Worm (Caenorhabditis elegans): ENCODE data around the gene acl-7.
A peak's percentile ranks its signal among the peaks of the same experiment; 100 is the strongest.

acl-7 gene

DNA sequence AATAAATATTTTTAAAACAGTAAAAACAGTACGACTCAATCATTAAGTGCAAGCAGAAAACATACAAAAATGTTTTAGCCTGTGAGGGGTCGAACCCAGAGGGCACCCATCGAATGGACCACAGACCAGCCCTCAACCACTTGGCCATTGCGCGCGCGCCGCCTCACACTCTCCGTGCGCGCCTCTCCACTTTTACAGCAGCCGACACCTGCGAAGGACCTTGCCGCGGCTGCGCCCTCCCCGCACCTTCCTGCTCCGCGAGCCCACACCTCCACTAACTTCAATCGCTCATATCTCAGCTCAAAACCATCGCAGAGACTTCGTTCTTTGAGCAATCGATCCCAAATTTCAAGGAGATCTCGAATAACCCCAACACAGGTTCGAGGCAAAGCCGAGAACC, 37.9 kb downstream of the acl-7 start (continued):
- TF ChIP-seq lin-15B (tag; optimal IDR thresholded peaks at IDR 0.05) (peak; percentile 59), nhr-71 (tag; optimal IDR thresholded peaks at IDR 0.05) (peak; percentile 86), snpc-4 (tag; optimal IDR thresholded peaks at IDR 0.05) (peak; percentile 97), nhr-90 (tag; optimal IDR thresholded peaks at IDR 0.05; ENCODE audit: poor library complexity) (peak; percentile 70), lin-13 (GFP tag; optimal IDR thresholded peaks at IDR 0.05) (peak; percentile 98), nhr-19 (GFP tag; conservative IDR thresholded peaks at IDR 0.05) (peak; percentile 86), efl-1 (optimal IDR thresholded peaks at IDR 0.05) (peak; percentile 29 to 56), efl-1 (GFP tag; optimal IDR thresholded peaks at IDR 0.05 in 1 of 2) (peak; percentile 29 to 95), isw-1 (GFP tag; IDR thresholded peaks at IDR 0.05) (peak; percentile 16; the same call in 1 of the 2 replicates)

ce11 chrII:12776379-12776778, 39.9 kb downstream of the acl-7 start, which contains the start of gene Y46G5A.34:
TSS of gene Y46G5A.34 (plus strand) at chrII:12776679.
- TF ChIP-seq isw-1 (GFP tag; IDR thresholded peaks at IDR 0.05), result no peak
- TF ChIP-seq C04F5.9 (tag; optimal IDR thresholded peaks at IDR 0.05), result no peak
- no peak for TF ChIP-seq C16A3.4 (tag; optimal IDR thresholded peaks at IDR 0.05)
- TF ChIP-seq hlh-17 (GFP tag; optimal IDR thresholded peaks at IDR 0.05; ENCODE audit: borderline replicate concordance), result no peak
- TF ChIP-seq nhr-84 (tag; optimal IDR thresholded peaks at IDR 0.05), result no peak
- no peak for TF ChIP-seq mab-9 (GFP tag; IDR thresholded peaks at IDR 0.05)
- TF ChIP-seq ceh-63 (GFP tag; optimal IDR thresholded peaks at IDR 0.05), result no peak
- TF ChIP-seq mdl-1 (tag; optimal IDR thresholded peaks at IDR 0.05), result no peak
- TF ChIP-seq tbx-2 (tag; optimal IDR thresholded peaks at IDR 0.05), result no peak
- TF ChIP-seq swsn-7 (tag; optimal IDR thresholded peaks at IDR 0.05), result no peak
- no peak for TF ChIP-seq hlh-4 (tag; optimal IDR thresholded peaks at IDR 0.05)

ce11 chrII:12774402-12774801, 41.9 kb downstream of the acl-7 start, which contains the start of gene Y46G5A.14:
TSS of gene Y46G5A.14 (plus strand) at chrII:12774702.
- no peak for TF ChIP-seq fkh-10 (GFP tag; optimal IDR thresholded peaks at IDR 0.05)
- no peak for TF ChIP-seq Y116A8C.19 (tag; optimal IDR thresholded peaks at IDR 0.05; ENCODE audit: borderline replicate concordance)
- no peak for TF ChIP-seq pax-3 (tag; optimal IDR thresholded peaks at IDR 0.05)
- TF ChIP-seq unc-62 (GFP tag; optimal IDR thresholded peaks at IDR 0.05), result no peak
- no peak for TF ChIP-seq unc-30 (tag; optimal IDR thresholded peaks at IDR 0.05)
- no peak for TF ChIP-seq nhr-28 (tag; optimal IDR thresholded peaks at IDR 0.05)

- TF ChIP-seq ztf-4 (tag; optimal IDR thresholded peaks at IDR 0.05) (no peak), F16B12.6 (tag; optimal IDR thresholded peaks at IDR 0.05) (no peak), ceh-8 (GFP tag; optimal IDR thresholded peaks at IDR 0.05) (peak; percentile 16)
These were observed 46.3 kb downstream of the acl-7 start for ce11 chrII:12769947-12770346.

ce11 chrII:12768167-12768712, 48.0 kb downstream of the acl-7 start, which contains the start of the genes vps-2 and tiar-2:
TSS of gene vps-2 (minus strand) at chrII:12768217.
TSS of gene tiar-2 (plus strand) at chrII:12768686.
- TF ChIP-seq nhr-28 (tag; optimal IDR thresholded peaks at IDR 0.05) (no peak), ceh-90 (tag; optimal IDR thresholded peaks at IDR 0.05) (peak; percentile 31), alr-1 (tag; optimal IDR thresholded peaks at IDR 0.05; ENCODE audit: borderline replicate concordance) (no peak), mep-1 (tag; optimal IDR thresholded peaks at IDR 0.05) (peak; percentile 85), egl-27 (tag; optimal IDR thresholded peaks at IDR 0.05) (no peak), efl-3 (GFP tag; optimal IDR thresholded peaks at IDR 0.05) (no peak), unc-130 (tag; optimal IDR thresholded peaks at IDR 0.05) (no peak), unc-62 (GFP tag; optimal IDR thresholded peaks at IDR 0.05) (no peak), nhr-47 (tag; optimal IDR thresholded peaks at IDR 0.05) (peak; percentile 82), fkh-10 (GFP tag; optimal IDR thresholded peaks at IDR 0.05) (no peak), skn-1 (tag; optimal IDR thresholded peaks at IDR 0.05) (peak; percentile 74), blmp-1 (tag; optimal IDR thresholded peaks at IDR 0.05) (peak; percentile 23), hpl-2 (GFP tag; optimal IDR thresholded peaks at IDR 0.05) (no peak), pag-3 (tag; optimal IDR thresholded peaks at IDR 0.05; ENCODE audit: borderline replicate concordance, insufficient read depth) (no peak), lin-35 (GFP tag; optimal IDR thresholded peaks at IDR 0.05) (peak; percentile 59 to 73), lin-15B (tag; optimal IDR thresholded peaks at IDR 0.05) (peak; percentile 77), lin-14 (GFP tag; optimal IDR thresholded peaks at IDR 0.05) (peak; percentile 93), swsn-7 (tag; optimal IDR thresholded peaks at IDR 0.05) (peak; percentile 75), dsc-1 (tag; optimal IDR thresholded peaks at IDR 0.05) (peak; percentile 67), Y116A8C.19 (tag; optimal IDR thresholded peaks at IDR 0.05; ENCODE audit: borderline replicate concordance) (no peak), jun-1 (tag; optimal IDR thresholded peaks at IDR 0.05) (peak; percentile 48), nhr-85 (tag) (peak; percentile 81), rnt-1 (tag; optimal IDR thresholded peaks at IDR 0.05) (no peak)
